Worm (Caenorhabditis elegans): Measurements from ENCODE around the gene R05H5.4.
A peak's percentile ranks its signal among the peaks of the same experiment; 100 is the strongest.

R05H5.4 gene

ce11 chrII:10168905-10169782, 30.7 kb downstream of the R05H5.4 start, which contains the start of gene daf-19 (continued):
- TF ChIP-seq fkh-8 (tag; optimal IDR thresholded peaks at IDR 0.05) (peak; percentile 96), fkh-10 (GFP tag; optimal IDR thresholded peaks at IDR 0.05) (peak; percentile 35), lsy-2 (tag; optimal IDR thresholded peaks at IDR 0.05) (peak; percentile 48 to 59), nhr-11 (tag; optimal IDR thresholded peaks at IDR 0.05) (peak; percentile 65), snpc-4 (tag; optimal IDR thresholded peaks at IDR 0.05) (no peak), ceh-88 (GFP tag; IDR thresholded peaks at IDR 0.05) (no peak), jun-1 (tag; optimal IDR thresholded peaks at IDR 0.05) (peak; percentile 11), sptf-1 (tag; optimal IDR thresholded peaks at IDR 0.05) (no peak), egl-27 (tag; optimal IDR thresholded peaks at IDR 0.05) (no peak), lin-35 (GFP tag; optimal IDR thresholded peaks at IDR 0.05) (peak; percentile 28 to 50), tbx-2 (tag; optimal IDR thresholded peaks at IDR 0.05) (peak; percentile 45), aly-2 (tag; optimal IDR thresholded peaks at IDR 0.05) (no peak), pqm-1 (tag; optimal IDR thresholded peaks at IDR 0.05) (no peak), lin-15B (tag; optimal IDR thresholded peaks at IDR 0.05) (no peak), sup-37 (GFP tag; optimal IDR thresholded peaks at IDR 0.05) (no peak), C34B4.2 (tag; optimal IDR thresholded peaks at IDR 0.05) (no peak), lir-3 (tag; optimal IDR thresholded peaks at IDR 0.05; ENCODE audit: poor library complexity) (peak; percentile 16), skn-1 (tag; optimal IDR thresholded peaks at IDR 0.05) (peak; percentile 49), lin-13 (GFP tag; optimal IDR thresholded peaks at IDR 0.05) (no peak), ceh-90 (tag; optimal IDR thresholded peaks at IDR 0.05) (no peak), egl-13 (tag; optimal IDR thresholded peaks at IDR 0.05) (peak; percentile 75), zip-4 (GFP tag; optimal IDR thresholded peaks at IDR 0.05) (peak; percentile 3), nhr-19 (GFP tag; conservative IDR thresholded peaks at IDR 0.05) (peak; percentile 30; the same call in 1 of the 2 replicates), Y116A8C.19 (tag; optimal IDR thresholded peaks at IDR 0.05; ENCODE audit: borderline replicate concordance) (no peak), hlh-17 (GFP tag; optimal IDR thresholded peaks at IDR 0.05; ENCODE audit: borderline replicate concordance) (no peak), unc-62 (GFP tag; optimal IDR thresholded peaks at IDR 0.05) (no peak), efl-1 (optimal IDR thresholded peaks at IDR 0.05) (peak; percentile 27 to 35), efl-1 (GFP tag; optimal IDR thresholded peaks at IDR 0.05 in 1 of 2) (peak in 1 of 2 experiments; percentile 18), sox-4 (tag; optimal IDR thresholded peaks at IDR 0.05) (peak; percentile 51), F16B12.6 (tag; optimal IDR thresholded peaks at IDR 0.05) (no peak), efl-3 (GFP tag; optimal IDR thresholded peaks at IDR 0.05) (no peak), mep-1 (tag; optimal IDR thresholded peaks at IDR 0.05) (peak; percentile 55), grh-1 (GFP tag; IDR thresholded peaks at IDR 0.05) (no peak), isw-1 (GFP tag; IDR thresholded peaks at IDR 0.05) (peak; percentile 20), ztf-4 (tag; optimal IDR thresholded peaks at IDR 0.05) (no peak), ces-1 (GFP tag; optimal IDR thresholded peaks at IDR 0.05) (no peak), dsc-1 (tag; optimal IDR thresholded peaks at IDR 0.05) (peak; percentile 68), mef-2 (tag; optimal IDR thresholded peaks at IDR 0.05) (no peak), nhr-12 (tag; optimal IDR thresholded peaks at IDR 0.05) (no peak), pag-3 (tag; optimal IDR thresholded peaks at IDR 0.05; ENCODE audit: borderline replicate concordance, insufficient read depth) (no peak), unc-130 (tag; optimal IDR thresholded peaks at IDR 0.05) (no peak), aha-1 (tag; optimal IDR thresholded peaks at IDR 0.05) (no peak), hlh-4 (tag; optimal IDR thresholded peaks at IDR 0.05) (no peak), swsn-7 (tag; optimal IDR thresholded peaks at IDR 0.05) (peak; percentile 63), ets-5 (GFP tag; IDR thresholded peaks at IDR 0.05) (no peak)
